Fruit fly (Drosophila melanogaster): ENCODE measurements around the gene CG46339.
A peak's percentile ranks its signal among the peaks of the same experiment; 100 is the strongest.

CG46339 gene

dm6 chr3R:26968313-26968605 lies 52.7 kb downstream of the CG46339 start:
- 0 out of 2 replicates have a peak, but pooled peaks have one; percentile 1 for TF ChIP-seq CG31441 (GFP tag; IDR thresholded peaks at IDR 0.05)
- TF ChIP-seq Dp (GFP tag; optimal IDR thresholded peaks at IDR 0.05) = no peak
- TF ChIP-seq Nf-YA (GFP tag; IDR thresholded peaks at IDR 0.05) = peak; percentile 3; the same call in 1 of the 2 replicates
- TF ChIP-seq Hr51 (GFP tag; optimal IDR thresholded peaks at IDR 0.05) = no peak
- TF ChIP-seq Fer1 (GFP tag; optimal IDR thresholded peaks at IDR 0.05) = no peak
- peak; percentile 71 for TF ChIP-seq grau (tag; optimal IDR thresholded peaks at IDR 0.05)
- no peak for TF ChIP-seq CG6272 (GFP tag; IDR thresholded peaks at IDR 0.05)
- no peak for TF ChIP-seq CG13424 (tag; optimal IDR thresholded peaks at IDR 0.05)
- 0 out of 2 replicates have a peak, but pooled peaks have one; percentile 3 for TF ChIP-seq CG17328 (GFP tag; IDR thresholded peaks at IDR 0.05)
- TF ChIP-seq Fer3 (tag; optimal IDR thresholded peaks at IDR 0.05) = no peak
- TF ChIP-seq ATbp (GFP tag; optimal IDR thresholded peaks at IDR 0.05) = no peak
- no peak for TF ChIP-seq CG6175 (GFP tag; IDR thresholded peaks at IDR 0.05)
- no peak for TF ChIP-seq hb (GFP tag; IDR thresholded peaks at IDR 0.05; ENCODE audit: partially characterized antibody)
- TF ChIP-seq sens (GFP tag) = peak; percentile 36
- no peak for TF ChIP-seq gt (GFP tag; IDR thresholded peaks at IDR 0.05)
- TF ChIP-seq CG2889 (GFP tag; IDR thresholded peaks at IDR 0.05) = no peak
- TF ChIP-seq CG2199 (GFP tag; IDR thresholded peaks at IDR 0.05) = peak; percentile 11; the same call in 1 of the 3 replicates
- TF ChIP-seq Awh (GFP tag; IDR thresholded peaks at IDR 0.05) = no peak

- TF ChIP-seq CG9727 (GFP tag; optimal IDR thresholded peaks at IDR 0.05) (no peak), z (GFP tag; IDR thresholded peaks at IDR 0.05) (no peak), CG9797 (GFP tag; optimal IDR thresholded peaks at IDR 0.05) (no peak), br (optimal IDR thresholded peaks at IDR 0.05) (no peak), Camta (GFP tag; optimal IDR thresholded peaks at IDR 0.05) (no peak), CG13296 (GFP tag; optimal IDR thresholded peaks at IDR 0.05) (no peak), Pdp1 (GFP tag; optimal IDR thresholded peaks at IDR 0.05) (peak in 1 of 2 experiments; percentile 86), CG8089 (GFP tag; optimal IDR thresholded peaks at IDR 0.05) (no peak), CG7372 (GFP tag; IDR thresholded peaks at IDR 0.05) (no peak), Rx (GFP tag; IDR thresholded peaks at IDR 0.05) (no peak), sob (GFP tag; IDR thresholded peaks at IDR 0.05) (no peak), sens (GFP tag) (peak; percentile 12), CG13775 (GFP tag; optimal IDR thresholded peaks at IDR 0.05) (no peak), Hr3 (GFP tag; optimal IDR thresholded peaks at IDR 0.05) (peak; percentile 14), CG12299 (tag; optimal IDR thresholded peaks at IDR 0.05) (no peak), Poxn (GFP tag; IDR thresholded peaks at IDR 0.05) (no peak), mam (GFP tag; optimal IDR thresholded peaks at IDR 0.05) (no peak), yki (optimal IDR thresholded peaks at IDR 0.05) (no peak), CG17385 (GFP tag; optimal IDR thresholded peaks at IDR 0.05) (peak; percentile 20), tio (GFP tag; optimal IDR thresholded peaks at IDR 0.05) (no peak), croc (GFP tag; conservative IDR thresholded peaks at IDR 0.05) (no peak), CHES-1-like (GFP tag; optimal IDR thresholded peaks at IDR 0.05) (no peak), BtbVII (GFP tag; optimal IDR thresholded peaks at IDR 0.05) (no peak), Taf1 (GFP tag; IDR thresholded peaks at IDR 0.05) (no peak), dysf (GFP tag; IDR thresholded peaks at IDR 0.05) (no peak), zf30C (GFP tag; optimal IDR thresholded peaks at IDR 0.05) (peak; percentile 47), tna (GFP tag; IDR thresholded peaks at IDR 0.05; ENCODE audit: partially characterized antibody) (no peak), Chrac-16 (GFP tag; optimal IDR thresholded peaks at IDR 0.05) (no peak), sqz (GFP tag; optimal IDR thresholded peaks at IDR 0.05) (no peak), CG8281 (tag; optimal IDR thresholded peaks at IDR 0.05) (peak; percentile 20), eve (GFP tag; optimal IDR thresholded peaks at IDR 0.05) (no peak), CG6654 (GFP tag; optimal IDR thresholded peaks at IDR 0.05) (no peak), E2f2 (GFP tag; IDR thresholded peaks at IDR 0.05) (0 out of 2 replicates have a peak, but pooled peaks have one; percentile 16), CG3995 (GFP tag; optimal IDR thresholded peaks at IDR 0.05) (no peak), Fer3 (tag; optimal IDR thresholded peaks at IDR 0.05) (no peak)
These were observed 53.5 kb downstream of the CG46339 start for dm6 chr3R:26968823-26969638.
